Fruit fly (Drosophila melanogaster): ENCODE results near the gene CG15386.

CG15386 gene

dm6 chr2L:2166958-2167707 is 49.9 kb downstream of the CG15386 start (continued):
- peak; percentile 14; the same call in 1 of the 2 replicates for TF ChIP-seq Xrp1 (GFP tag; IDR thresholded peaks at IDR 0.05)
- TF ChIP-seq CG3995 (GFP tag; optimal IDR thresholded peaks at IDR 0.05), result no peak
- no peak for TF ChIP-seq Jarid2 (GFP tag; optimal IDR thresholded peaks at IDR 0.05)
- TF ChIP-seq H2.0 (GFP tag; IDR thresholded peaks at IDR 0.05), result no peak
- no peak for TF ChIP-seq Taf1 (GFP tag; IDR thresholded peaks at IDR 0.05)
- TF ChIP-seq slbo (GFP tag; IDR thresholded peaks at IDR 0.05), result no peak
- peak; percentile 2 for TF ChIP-seq gem (tag; optimal IDR thresholded peaks at IDR 0.05)
- TF ChIP-seq Ssrp (tag; optimal IDR thresholded peaks at IDR 0.05), result no peak
- no peak for TF ChIP-seq HLH4C (GFP tag; IDR thresholded peaks at IDR 0.05; ENCODE audit: partially characterized antibody)
- TF ChIP-seq Atf3 (GFP tag; optimal IDR thresholded peaks at IDR 0.05), result no peak
- TF ChIP-seq PHDP (tag; optimal IDR thresholded peaks at IDR 0.05), result no peak
- no peak for TF ChIP-seq ems (GFP tag; optimal IDR thresholded peaks at IDR 0.05)
- no peak for TF ChIP-seq CG2129 (GFP tag; IDR thresholded peaks at IDR 0.05; ENCODE audit: partially characterized antibody)
- no peak for TF ChIP-seq Ets97D (GFP tag; optimal IDR thresholded peaks at IDR 0.05)
- TF ChIP-seq grn (GFP tag; optimal IDR thresholded peaks at IDR 0.05), result peak; percentile 97
- no peak for TF ChIP-seq gcm2 (GFP tag; optimal IDR thresholded peaks at IDR 0.05)
- TF ChIP-seq Dfd (GFP tag; optimal IDR thresholded peaks at IDR 0.05), result no peak
- TF ChIP-seq sna (GFP tag; IDR thresholded peaks at IDR 0.05; ENCODE audit: partially characterized antibody), result no peak
- no peak for TF ChIP-seq CG2875 (GFP tag; optimal IDR thresholded peaks at IDR 0.05)
- TF ChIP-seq kay (GFP tag; optimal IDR thresholded peaks at IDR 0.05), result no peak
- peak; percentile 8 for TF ChIP-seq lab (GFP tag; optimal IDR thresholded peaks at IDR 0.05)
- no peak for TF ChIP-seq Doc2 (GFP tag; IDR thresholded peaks at IDR 0.05)
- TF ChIP-seq CG17359 (tag; optimal IDR thresholded peaks at IDR 0.05), result no peak
- TF ChIP-seq Hand (GFP tag; optimal IDR thresholded peaks at IDR 0.05), result no peak
- TF ChIP-seq onecut (GFP tag; IDR thresholded peaks at IDR 0.05), result no peak
- no peak for TF ChIP-seq tna (GFP tag; IDR thresholded peaks at IDR 0.05; ENCODE audit: partially characterized antibody)
- no peak for TF ChIP-seq Hmr (GFP tag; optimal IDR thresholded peaks at IDR 0.05)
- no peak for TF ChIP-seq Lhr (GFP tag; optimal IDR thresholded peaks at IDR 0.05)
- no peak for TF ChIP-seq MTF-1 (GFP tag; optimal IDR thresholded peaks at IDR 0.05; ENCODE audit: borderline replicate concordance)
- no peak for TF ChIP-seq Deaf1 (tag; optimal IDR thresholded peaks at IDR 0.05)
- peak; percentile 13 for TF ChIP-seq chn (GFP tag; optimal IDR thresholded peaks at IDR 0.05)
- TF ChIP-seq CG8290 (GFP tag; optimal IDR thresholded peaks at IDR 0.05), result no peak
- TF ChIP-seq CG8290 (tag; optimal IDR thresholded peaks at IDR 0.05), result no peak
- TF ChIP-seq Dll (GFP tag; IDR thresholded peaks at IDR 0.05; ENCODE audit: partially characterized antibody), result no peak
- no peak for TF ChIP-seq CG11093 (GFP tag; IDR thresholded peaks at IDR 0.05)
- TF ChIP-seq HmgZ (tag; optimal IDR thresholded peaks at IDR 0.05), result no peak
- TF ChIP-seq kni (GFP tag; optimal IDR thresholded peaks at IDR 0.05), result peak; percentile 71
- no peak for TF ChIP-seq Ada2b (GFP tag; IDR thresholded peaks at IDR 0.05)
- TF ChIP-seq h (optimal IDR thresholded peaks at IDR 0.05), result no peak
- TF ChIP-seq YL-1 (GFP tag; optimal IDR thresholded peaks at IDR 0.05), result no peak
- no peak for TF ChIP-seq CG10209 (GFP tag; optimal IDR thresholded peaks at IDR 0.05)
- TF ChIP-seq CG1602 (GFP tag; optimal IDR thresholded peaks at IDR 0.05), result no peak
- TF ChIP-seq CG8478 (optimal IDR thresholded peaks at IDR 0.05), result no peak
- TF ChIP-seq fd96Cb (tag; optimal IDR thresholded peaks at IDR 0.05), result no peak
- no peak for TF ChIP-seq prd (optimal IDR thresholded peaks at IDR 0.05)
- no peak for TF ChIP-seq prd (GFP tag; IDR thresholded peaks at IDR 0.05)
- no peak for TF ChIP-seq CG10321 (GFP tag; IDR thresholded peaks at IDR 0.05)
- no peak for TF ChIP-seq Sox102F (GFP tag; optimal IDR thresholded peaks at IDR 0.05)
- TF ChIP-seq twi (tag; optimal IDR thresholded peaks at IDR 0.05), result no peak
- 0 out of 2 replicates have a peak, but pooled peaks have one; percentile 13 for TF ChIP-seq gsb (GFP tag; IDR thresholded peaks at IDR 0.05)
- no peak for TF ChIP-seq CG10959 (GFP tag; IDR thresholded peaks at IDR 0.05)

Measured in whole organism, embryonic.